Fruit fly (Drosophila melanogaster) whole organism, embryonic: ENCODE data around the gene CG6126.
A peak's percentile ranks its signal among the peaks of the same experiment; 100 is the strongest.

Experiments
- CG1024 ChIP-seq: fragments of 200-800 bp; sonication (Bioruptor generic); IDR thresholded peaks from 2 replicates; pipeline ENCODE4 v1.3.6; 2022; ENCODE audit warnings: missing biosample characterization, missing genetic modification characterization
- CG10565 ChIP-seq: fragments of 200-800 bp; sonication (Bioruptor generic); optimal IDR thresholded peaks from 3 replicates; lab custom pipeline; 2016; ENCODE audit warnings: missing biosample characterization, mild to moderate bottlenecking, missing genetic modification characterization
- CG12236 ChIP-seq: fragments of 200-800 bp; sonication (Bioruptor generic); optimal IDR thresholded peaks from 2 replicates; lab custom pipeline; 2016; ENCODE audit warnings: missing biosample characterization, missing genetic modification characterization
- CG14441 ChIP-seq: fragments of 200-800 bp; sonication (Bioruptor generic); IDR thresholded peaks from 2 replicates; pipeline ENCODE4 v1.3.6; 2022; ENCODE audit warnings: missing biosample characterization, missing genetic modification characterization
- CG14965 ChIP-seq: fragments of 200-800 bp; sonication (Bioruptor generic); optimal IDR thresholded peaks from 2 replicates; lab custom pipeline; 2016; ENCODE audit warnings: missing biosample characterization, missing genetic modification characterization, borderline replicate concordance
- CG1647 ChIP-seq: fragments of 200-800 bp; sonication (Bioruptor generic); optimal IDR thresholded peaks from 3 replicates; lab custom pipeline; 2016; ENCODE audit warnings: missing biosample characterization, missing genetic modification characterization
- CG16813 ChIP-seq: fragments of 200-800 bp; sonication (Bioruptor generic); IDR thresholded peaks from 3 replicates; pipeline ENCODE4 v1.3.6; 2022; ENCODE audit warnings: missing biosample characterization, missing genetic modification characterization; ENCODE audit not compliant: partially characterized antibody
- CG17361 ChIP-seq: fragments of 200-800 bp; sonication (Bioruptor generic); IDR thresholded peaks from 3 replicates; pipeline ENCODE4 v1.3.6; 2022; ENCODE audit warnings: missing biosample characterization, missing genetic modification characterization
- CG17829 ChIP-seq: fragments of 200-800 bp; optimal IDR thresholded peaks from 2 replicates; lab custom pipeline; 2019; ENCODE audit warnings: missing biosample characterization, mild to moderate bottlenecking, missing genetic modification characterization, moderate library complexity
- CG1792 ChIP-seq: fragments of 200-800 bp; sonication (Bioruptor generic); optimal IDR thresholded peaks from 2 replicates; lab custom pipeline; 2016; ENCODE audit warnings: missing biosample characterization, missing genetic modification characterization
- CG18011 ChIP-seq: fragments of 200-800 bp; sonication (Bioruptor generic); optimal IDR thresholded peaks from 2 replicates; lab custom pipeline; 2017; ENCODE audit warnings: missing biosample characterization, missing genetic modification characterization, mild to moderate bottlenecking, moderate library complexity, missing genotype
- CG18476 ChIP-seq: fragments of 200-800 bp; sonication (Bioruptor generic); optimal IDR thresholded peaks from 2 replicates; lab custom pipeline; 2016; ENCODE audit warnings: missing biosample characterization, mild to moderate bottlenecking, missing genetic modification characterization
- CG18619 ChIP-seq: fragments of 200-800 bp; sonication (Bioruptor generic); optimal IDR thresholded peaks from 3 replicates; lab custom pipeline; 2017; ENCODE audit warnings: missing biosample characterization, mild to moderate bottlenecking, missing genetic modification characterization
- CG30020 ChIP-seq: fragments of 200-800 bp; optimal IDR thresholded peaks from 2 replicates; lab custom pipeline; 2019; ENCODE audit warnings: missing biosample characterization, mild to moderate bottlenecking, missing genetic modification characterization, moderate library complexity
- CG31224 ChIP-seq: fragments of 200-800 bp; sonication (Bioruptor generic); IDR thresholded peaks from 2 replicates; pipeline ENCODE4 v1.3.6; 2022; ENCODE audit warnings: missing biosample characterization, missing genetic modification characterization
- CG31441 ChIP-seq: fragments of 200-800 bp; sonication (Bioruptor generic); IDR thresholded peaks from 2 replicates; pipeline ENCODE4 v1.3.6; 2022; ENCODE audit warnings: missing biosample characterization, missing genetic modification characterization
- CG34224 ChIP-seq: fragments of 200-800 bp; sonication (Bioruptor generic); IDR thresholded peaks from 3 replicates; pipeline ENCODE4 v1.3.6; 2022; ENCODE audit warnings: missing biosample characterization, missing genetic modification characterization; ENCODE audit not compliant: partially characterized antibody
- CG3726 ChIP-seq: fragments of 200-800 bp; sonication (Bioruptor generic); IDR thresholded peaks from 3 replicates; pipeline ENCODE4, ENCODE4 v1.3.6; 2022; ENCODE audit warnings: missing biosample characterization, missing genetic modification characterization
- CG6683 ChIP-seq: fragments of 200-800 bp; sonication (Bioruptor generic); optimal IDR thresholded peaks from 2 replicates; lab custom pipeline; 2017; ENCODE audit warnings: missing biosample characterization, mild to moderate bottlenecking, missing genetic modification characterization, missing genetic modification reagents
- CG7745 ChIP-seq: fragments of 200-800 bp; sonication (Bioruptor generic); optimal IDR thresholded peaks from 2 replicates; lab custom pipeline; 2018; ENCODE audit warnings: missing biosample characterization, mild to moderate bottlenecking, missing genetic modification characterization, moderate library complexity
- CG7839 ChIP-seq: fragments of 200-800 bp; sonication (Bioruptor generic); optimal IDR thresholded peaks from 3 replicates; lab custom pipeline; 2018; ENCODE audit warnings: missing biosample characterization, mild to moderate bottlenecking, missing genetic modification characterization, moderate library complexity
- CG7963 ChIP-seq: fragments of 200-800 bp; sonication (Bioruptor generic); IDR thresholded peaks from 3 replicates; pipeline ENCODE4 v1.3.6; 2022; ENCODE audit warnings: missing biosample characterization, missing genetic modification characterization; ENCODE audit not compliant: partially characterized antibody
- CG9215 ChIP-seq: fragments of 200-800 bp; sonication (Bioruptor generic); IDR thresholded peaks from 2 replicates; pipeline ENCODE4 v1.3.6; 2022; ENCODE audit warnings: missing biosample characterization, missing genetic modification characterization
- CG9797 ChIP-seq: fragments of 200-800 bp; sonication (Bioruptor generic); optimal IDR thresholded peaks from 3 replicates; lab custom pipeline; 2018; ENCODE audit warnings: missing biosample characterization, mild to moderate bottlenecking, missing genetic modification characterization
- CG9876 ChIP-seq: fragments of 200-800 bp; sonication (Bioruptor generic); optimal IDR thresholded peaks from 2 replicates; lab custom pipeline; 2016; ENCODE audit warnings: missing biosample characterization, missing genetic modification characterization
- E2f1 ChIP-seq: fragments of 200-800 bp; sonication (Bioruptor generic); IDR thresholded peaks from 2 replicates; pipeline ENCODE4 v1.3.6; 2022; ENCODE audit warnings: missing biosample characterization, missing genetic modification characterization
- Hand ChIP-seq: fragments of 200-800 bp; sonication (Bioruptor generic); optimal IDR thresholded peaks from 2 replicates; lab custom pipeline; 2017; ENCODE audit warnings: mild to moderate bottlenecking, missing biosample characterization, missing genetic modification reagents, missing genetic modification characterization
- HmgZ ChIP-seq: fragments of 200-800 bp; sonication (Bioruptor generic); optimal IDR thresholded peaks from 2 replicates; lab custom pipeline; 2018; ENCODE audit warnings: missing biosample characterization, mild to moderate bottlenecking, missing genetic modification characterization
- Mes4 ChIP-seq: fragments of 200-800 bp; sonication (Bioruptor generic); optimal IDR thresholded peaks from 2 replicates; lab custom pipeline; 2016; ENCODE audit warnings: missing biosample characterization, missing genetic modification characterization
- Mrtf ChIP-seq: fragments of 200-800 bp; sonication (Bioruptor generic); IDR thresholded peaks from 3 replicates; pipeline ENCODE4 v1.3.6; 2022; ENCODE audit warnings: missing biosample characterization, missing genetic modification characterization
- NfI ChIP-seq: fragments of 200-800 bp; sonication (Bioruptor generic); optimal IDR thresholded peaks from 3 replicates; lab custom pipeline; 2018; ENCODE audit warnings: missing biosample characterization, mild to moderate bottlenecking, missing genetic modification characterization, moderate library complexity
- Oli ChIP-seq: fragments of 200-800 bp; sonication (Bioruptor generic); optimal IDR thresholded peaks from 2 replicates; lab custom pipeline; 2018; ENCODE audit warnings: missing biosample characterization, mild to moderate bottlenecking, missing genetic modification characterization, moderate library complexity
- Side ChIP-seq: fragments of 200-800 bp; sonication (Bioruptor generic); optimal IDR thresholded peaks from 2 replicates; lab custom pipeline; 2016; ENCODE audit warnings: missing biosample characterization, missing genetic modification characterization
- ara ChIP-seq: fragments of 200-800 bp; sonication (Bioruptor generic); IDR thresholded peaks from 2 replicates; pipeline ENCODE4 v1.3.6; 2022; ENCODE audit warnings: missing biosample characterization, missing genetic modification characterization
- az2 ChIP-seq: fragments of 200-800 bp; sonication (Bioruptor generic); optimal IDR thresholded peaks from 3 replicates; lab custom pipeline; 2016; ENCODE audit warnings: missing biosample characterization, missing genetic modification characterization
- bab2 ChIP-seq: fragments of 200-800 bp; sonication (Bioruptor generic); optimal IDR thresholded peaks from 2 replicates; lab custom pipeline; 2016; ENCODE audit warnings: missing biosample characterization, missing genetic modification characterization
- ci ChIP-seq: fragments of 200-800 bp; sonication (Bioruptor generic); IDR thresholded peaks from 3 replicates; pipeline ENCODE4 v1.3.6; 2022; ENCODE audit warnings: missing biosample characterization, missing genetic modification characterization
- da ChIP-seq: fragments of 200-800 bp; sonication (Bioruptor generic); optimal IDR thresholded peaks from 2 replicates; lab custom pipeline; 2016; ENCODE audit warnings: missing biosample characterization, missing genetic modification characterization
- grau ChIP-seq: fragments of 200-800 bp; optimal IDR thresholded peaks from 3 replicates; lab custom pipeline; 2019; ENCODE audit warnings: missing biosample characterization, mild to moderate bottlenecking, missing genetic modification characterization, moderate library complexity
- gsb ChIP-seq: fragments of 200-800 bp; sonication (Bioruptor generic); IDR thresholded peaks from 2 replicates; pipeline ENCODE4 v1.3.6; 2022; ENCODE audit warnings: missing biosample characterization, missing genetic modification characterization
- ham ChIP-seq: fragments of 200-800 bp; sonication (Bioruptor generic); IDR thresholded peaks from 2 replicates; pipeline ENCODE4 v1.3.6; 2022; ENCODE audit warnings: missing biosample characterization, missing genetic modification characterization
- ind ChIP-seq: fragments of 200-800 bp; sonication (Bioruptor generic); optimal IDR thresholded peaks from 3 replicates; lab custom pipeline; 2016; ENCODE audit warnings: missing biosample characterization, missing genetic modification characterization
- lilli ChIP-seq: fragments of 200-800 bp; sonication (Bioruptor generic); optimal IDR thresholded peaks from 3 replicates; lab custom pipeline; 2016; ENCODE audit warnings: missing biosample characterization, missing genetic modification characterization
- mld ChIP-seq: fragments of 200-800 bp; sonication (Bioruptor generic); IDR thresholded peaks from 3 replicates; pipeline ENCODE4 v1.3.6; 2022; ENCODE audit warnings: missing biosample characterization, missing genetic modification characterization; ENCODE audit not compliant: partially characterized antibody
- onecut ChIP-seq: fragments of 200-800 bp; sonication (Bioruptor generic); IDR thresholded peaks from 2 replicates; pipeline ENCODE4 v1.3.6; 2022; ENCODE audit warnings: missing biosample characterization, missing genetic modification characterization
- phol ChIP-seq: fragments of 200-800 bp; sonication (Bioruptor generic); optimal IDR thresholded peaks from 3 replicates; lab custom pipeline; 2018; ENCODE audit warnings: missing biosample characterization, mild to moderate bottlenecking, missing genetic modification characterization, moderate library complexity
- pita ChIP-seq: fragments of 200-800 bp; sonication (Bioruptor generic); optimal IDR thresholded peaks from 2 replicates; lab custom pipeline; 2017; ENCODE audit warnings: missing biosample characterization, mild to moderate bottlenecking, missing genetic modification characterization
- repo ChIP-seq: fragments of 200-800 bp; sonication (Bioruptor generic); optimal IDR thresholded peaks from 2 replicates; lab custom pipeline; 2016; ENCODE audit warnings: missing biosample characterization, missing genetic modification characterization
- sisA ChIP-seq: fragments of 200-800 bp; sonication (Bioruptor generic); IDR thresholded peaks from 2 replicates; pipeline ENCODE4 v1.3.6; 2022; ENCODE audit warnings: missing biosample characterization, missing genetic modification characterization
- ssp ChIP-seq: fragments of 200-800 bp; sonication (Bioruptor generic); IDR thresholded peaks from 2 replicates; pipeline ENCODE4 v1.3.6; 2022; ENCODE audit warnings: missing biosample characterization, missing genetic modification characterization
- vvl ChIP-seq: fragments of 200-800 bp; sonication (Bioruptor generic); IDR thresholded peaks from 2 replicates; pipeline ENCODE4 v1.3.6; 2022; ENCODE audit warnings: missing biosample characterization, missing genetic modification characterization
- zfh2 ChIP-seq: fragments of 200-800 bp; sonication (Bioruptor generic); optimal IDR thresholded peaks from 2 replicates; lab custom pipeline; 2016; ENCODE audit warnings: missing biosample characterization, missing genetic modification characterization

Gene CG6126

dm6 chr3R:16242461-16242934 is 39.6 kb upstream of the CG6126 start (continued):
- no peak for TF ChIP-seq sisA
- TF ChIP-seq CG31224 (GFP tag; lab: Robert Waterston, UW), result no peak
- no peak for TF ChIP-seq ind
- TF ChIP-seq CG30020 (tag; lab: Kevin White, UChicago), result no peak
- TF ChIP-seq onecut, result peak; percentile 41; the same call in 1 of the 2 replicates
- peak; percentile 57 for TF ChIP-seq CG6683 (GFP tag; lab: Kevin White, UChicago)
- no peak for TF ChIP-seq CG17361 (GFP tag; lab: Robert Waterston, UW)
- TF ChIP-seq CG7745 (tag; lab: Kevin White, UChicago), result peak; percentile 53
- no peak for TF ChIP-seq ci (GFP tag; lab: Robert Waterston, UW)
- peak; percentile 89 for TF ChIP-seq HmgZ
- peak; percentile 13 for TF ChIP-seq Side (GFP tag; lab: Kevin White, UChicago)
- no peak for TF ChIP-seq ssp
- no peak for TF ChIP-seq CG14965 (GFP tag; lab: Kevin White, UChicago)
- TF ChIP-seq CG18476 (GFP tag; lab: Kevin White, UChicago), result no peak
- no peak for TF ChIP-seq vvl (GFP tag; lab: Robert Waterston, UW)
- TF ChIP-seq zfh2 (GFP tag; lab: Kevin White, UChicago), result no peak
- peak; percentile 39 for TF ChIP-seq lilli
- TF ChIP-seq pita, result no peak
- no peak for TF ChIP-seq CG14441 (GFP tag; lab: Robert Waterston, UW)
- TF ChIP-seq phol (tag; lab: Kevin White, UChicago), result no peak
- peak; percentile 71 for TF ChIP-seq CG17829 (tag; lab: Kevin White, UChicago)
- TF ChIP-seq CG1792, result no peak
- TF ChIP-seq NfI, result no peak
- peak; percentile 44 for TF ChIP-seq CG7839
- no peak for TF ChIP-seq CG12236 (GFP tag; lab: Kevin White, UChicago)
- TF ChIP-seq Oli (tag; lab: Kevin White, UChicago), result no peak
- no peak for TF ChIP-seq CG31441
- no peak for TF ChIP-seq ara
- no peak for TF ChIP-seq gsb (GFP tag; lab: Robert Waterston, UW)
- no peak for TF ChIP-seq CG7963
- peak; percentile 39 for TF ChIP-seq CG1647 (GFP tag; lab: Kevin White, UChicago)
- TF ChIP-seq mld (GFP tag; lab: Robert Waterston, UW), result no peak
- no peak for TF ChIP-seq E2f1 (GFP tag; lab: Robert Waterston, UW)
- TF ChIP-seq CG9797 (GFP tag; lab: Kevin White, UChicago), result no peak
- TF ChIP-seq CG16813 (GFP tag; lab: Robert Waterston, UW), result no peak
- TF ChIP-seq CG18619 (GFP tag; lab: Kevin White, UChicago), result no peak
- TF ChIP-seq CG34224 (GFP tag; lab: Robert Waterston, UW), result no peak
- no peak for TF ChIP-seq ham (GFP tag; lab: Robert Waterston, UW)
- no peak for TF ChIP-seq CG9876 (GFP tag; lab: Kevin White, UChicago)
- TF ChIP-seq az2, result no peak
- no peak for TF ChIP-seq CG9215
- no peak for TF ChIP-seq CG3726
- no peak for TF ChIP-seq Mrtf (GFP tag; lab: Robert Waterston, UW)
- TF ChIP-seq CG18011 (GFP tag; lab: Kevin White, UChicago), result no peak
- no peak for TF ChIP-seq repo (GFP tag; lab: Kevin White, UChicago)
- TF ChIP-seq grau (tag; lab: Kevin White, UChicago), result peak; percentile 34
- peak; percentile 62 for TF ChIP-seq Hand (GFP tag; lab: Kevin White, UChicago)
- no peak for TF ChIP-seq CG1024
- no peak for TF ChIP-seq bab2
- peak; percentile 1 for TF ChIP-seq Mes4
- TF ChIP-seq CG10565 (GFP tag; lab: Kevin White, UChicago), result no peak
- peak; percentile 47 for TF ChIP-seq da (GFP tag; lab: Kevin White, UChicago)
